Fruit fly (Drosophila melanogaster): ENCODE measurements around the gene CG33127.

The CG33127 gene

dm6 chr2L:329661-330060 lies 7.8 kb downstream of the CG33127 start, which contains the start of gene CG43755:
TSS of gene CG43755 (minus strand) at chr2L:329761.
- TF ChIP-seq CG8632 (GFP tag; optimal IDR thresholded peaks at IDR 0.05) = no peak
- TF ChIP-seq Hr4 (GFP tag; optimal IDR thresholded peaks at IDR 0.05) = no peak
- TF ChIP-seq CG6276 (GFP tag; optimal IDR thresholded peaks at IDR 0.05) = no peak
- no peak for TF ChIP-seq Ets96B (tag; optimal IDR thresholded peaks at IDR 0.05)
- TF ChIP-seq CG8119 (GFP tag; IDR thresholded peaks at IDR 0.05) = no peak
- TF ChIP-seq dsx (GFP tag; optimal IDR thresholded peaks at IDR 0.05; ENCODE audit: poor library complexity, severe bottlenecking) = no peak
- no peak for TF ChIP-seq CG11762 (GFP tag; optimal IDR thresholded peaks at IDR 0.05; ENCODE audit: insufficient read depth)
- TF ChIP-seq CG6808 (GFP tag; optimal IDR thresholded peaks at IDR 0.05) = no peak
- no peak for TF ChIP-seq spab (GFP tag; optimal IDR thresholded peaks at IDR 0.05)
- no peak for TF ChIP-seq acj6 (GFP tag; optimal IDR thresholded peaks at IDR 0.05)
- TF ChIP-seq Lpt (GFP tag; optimal IDR thresholded peaks at IDR 0.05) = no peak
- TF ChIP-seq Met (GFP tag; optimal IDR thresholded peaks at IDR 0.05) = no peak
- TF ChIP-seq fd59A (GFP tag; optimal IDR thresholded peaks at IDR 0.05) = no peak
- no peak for TF ChIP-seq CG11902 (GFP tag; optimal IDR thresholded peaks at IDR 0.05)
- no peak for TF ChIP-seq CG1621 (tag; optimal IDR thresholded peaks at IDR 0.05)
- TF ChIP-seq svp (GFP tag) = no peak
- no peak for TF ChIP-seq lz (GFP tag; optimal IDR thresholded peaks at IDR 0.05)
- no peak for TF ChIP-seq CG7368 (GFP tag; optimal IDR thresholded peaks at IDR 0.05)
- TF ChIP-seq CG34406 (GFP tag; optimal IDR thresholded peaks at IDR 0.05) = no peak
- TF ChIP-seq CG16779 (tag; optimal IDR thresholded peaks at IDR 0.05) = no peak

dm6 chr2L:332235-332634 lies 10.3 kb downstream of the CG33127 start, which contains the start of gene CG31921:
TSS of gene CG31921 (minus strand) at chr2L:332335.
- TF ChIP-seq CG4318 (GFP tag; optimal IDR thresholded peaks at IDR 0.05) = no peak
- no peak for TF ChIP-seq CG3919 (GFP tag; optimal IDR thresholded peaks at IDR 0.05)
- TF ChIP-seq CG16779 (tag; optimal IDR thresholded peaks at IDR 0.05) = no peak
- no peak for TF ChIP-seq Hr39 (GFP tag; optimal IDR thresholded peaks at IDR 0.05)
- no peak for TF ChIP-seq Gug (GFP tag; IDR thresholded peaks at IDR 0.05)
- no peak for TF ChIP-seq net (GFP tag; optimal IDR thresholded peaks at IDR 0.05)

- TF ChIP-seq CG9139 (GFP tag; optimal IDR thresholded peaks at IDR 0.05) = no peak
- TF ChIP-seq Sox14 (GFP tag; optimal IDR thresholded peaks at IDR 0.05) = no peak
- TF ChIP-seq dsx (GFP tag; optimal IDR thresholded peaks at IDR 0.05; ENCODE audit: poor library complexity, severe bottlenecking) = no peak
- no peak for TF ChIP-seq net (GFP tag; optimal IDR thresholded peaks at IDR 0.05)
- no peak for TF ChIP-seq cyc (GFP tag; optimal IDR thresholded peaks at IDR 0.05)
- no peak for TF ChIP-seq fd85E (GFP tag; optimal IDR thresholded peaks at IDR 0.05)
- no peak for TF ChIP-seq acj6 (GFP tag; optimal IDR thresholded peaks at IDR 0.05)
- no peak for TF ChIP-seq fd59A (GFP tag; optimal IDR thresholded peaks at IDR 0.05)
- TF ChIP-seq Ets96B (tag; optimal IDR thresholded peaks at IDR 0.05) = no peak
- no peak for TF ChIP-seq CG31627 (GFP tag; optimal IDR thresholded peaks at IDR 0.05)
- TF ChIP-seq Eip75B (GFP tag; optimal IDR thresholded peaks at IDR 0.05) = no peak
- TF ChIP-seq ss (GFP tag; optimal IDR thresholded peaks at IDR 0.05) = no peak
- no peak for TF ChIP-seq topi (GFP tag; optimal IDR thresholded peaks at IDR 0.05)
- TF ChIP-seq CG11902 (GFP tag; optimal IDR thresholded peaks at IDR 0.05) = no peak
- TF ChIP-seq Eip78C (GFP tag) = no peak
Measured at dm6 chr2L:346781-347180, 24.9 kb downstream of the CG33127 start.

dm6 chr2L:347604-348003 lies 25.7 kb downstream of the CG33127 start:
- no peak for TF ChIP-seq CG7368 (GFP tag; optimal IDR thresholded peaks at IDR 0.05)
- TF ChIP-seq Eip78C (GFP tag) = no peak
- TF ChIP-seq esn (GFP tag; optimal IDR thresholded peaks at IDR 0.05) = no peak
- no peak for TF ChIP-seq Gug (GFP tag; IDR thresholded peaks at IDR 0.05)

- TF ChIP-seq CG34406 (GFP tag; optimal IDR thresholded peaks at IDR 0.05) (no peak), ss (GFP tag; optimal IDR thresholded peaks at IDR 0.05) (no peak), svp (GFP tag) (no peak), CG8319 (GFP tag; optimal IDR thresholded peaks at IDR 0.05) (no peak), fd59A (GFP tag; optimal IDR thresholded peaks at IDR 0.05) (no peak), CG10669 (GFP tag; optimal IDR thresholded peaks at IDR 0.05) (no peak), Lpt (GFP tag; optimal IDR thresholded peaks at IDR 0.05) (no peak), OdsH (GFP tag; optimal IDR thresholded peaks at IDR 0.05) (no peak), CG6808 (GFP tag; optimal IDR thresholded peaks at IDR 0.05) (no peak), CG15336 (GFP tag; IDR thresholded peaks at IDR 0.05) (no peak), Eip78C (GFP tag) (no peak), Sox14 (GFP tag; optimal IDR thresholded peaks at IDR 0.05) (no peak), cyc (GFP tag; optimal IDR thresholded peaks at IDR 0.05) (no peak), acj6 (GFP tag; optimal IDR thresholded peaks at IDR 0.05) (no peak), Hr39 (GFP tag; optimal IDR thresholded peaks at IDR 0.05) (no peak), CG8119 (GFP tag; IDR thresholded peaks at IDR 0.05) (no peak), Ets96B (tag; optimal IDR thresholded peaks at IDR 0.05) (no peak), CG16779 (tag; optimal IDR thresholded peaks at IDR 0.05) (no peak), eg (GFP tag; IDR thresholded peaks at IDR 0.05) (no peak), vri (GFP tag; optimal IDR thresholded peaks at IDR 0.05) (no peak)
Measured at dm6 chr2L:356234-356633, 34.3 kb downstream of the CG33127 start.

All from whole organism, prepupa.